Worm (Caenorhabditis elegans) whole organism, L1 larva: Measurements from ENCODE around the gene fipr-19.

Source experiments
- C04F5.9 ChIP-seq: sonication (generic microtip); optimal IDR thresholded peaks from 2 replicates; lab custom pipeline; 2016; ENCODE audit warnings: missing genetic modification characterization, missing compliant biosample characterization
- F16B12.6 ChIP-seq: fragments of 150-350 bp; optimal IDR thresholded peaks from 2 replicates; lab custom pipeline; 2014; ENCODE audit warnings: missing biosample characterization, missing genetic modification characterization
- alr-1 ChIP-seq: fragments of 200-800 bp; sonication (Bioruptor generic); optimal IDR thresholded peaks from 2 replicates; lab custom pipeline; 2018; ENCODE audit warnings: borderline replicate concordance, mild to moderate bottlenecking, missing genetic modification characterization, missing compliant biosample characterization
- aly-2 ChIP-seq: fragments of 150-350 bp; optimal IDR thresholded peaks from 2 replicates; lab custom pipeline; 2014; ENCODE audit warnings: missing biosample characterization, missing genetic modification characterization
- ama-1 ChIP-seq: fragments of 150-350 bp; optimal IDR thresholded peaks from 2 replicates; lab custom pipeline; 2014
- blmp-1 ChIP-seq: fragments of 150-350 bp; optimal IDR thresholded peaks from 2 replicates; lab custom pipeline; 2014; ENCODE audit warnings: missing biosample characterization, missing genetic modification characterization
- ceh-63 ChIP-seq: fragments of 200-800 bp; sonication (Bioruptor generic); optimal IDR thresholded peaks from 2 replicates; lab custom pipeline; 2018; ENCODE audit warnings: mild to moderate bottlenecking, missing genetic modification characterization, missing compliant biosample characterization
- ceh-8 ChIP-seq: fragments of 200-800 bp; sonication (Bioruptor generic); optimal IDR thresholded peaks from 2 replicates; lab custom pipeline; 2018; ENCODE audit warnings: mild to moderate bottlenecking, missing genetic modification characterization, moderate library complexity, missing compliant biosample characterization
- dpl-1 ChIP-seq, 3 experiments: fragments of 150-350 bp in 2 of 3; sonication (generic microtip) in 1 of 3; optimal IDR thresholded peaks; 2 replicates each; lab custom pipeline; 2014 to 2017; ENCODE audit warnings: missing biosample characterization in 3 of 3, missing genetic modification characterization in 3 of 3, missing genetic modification reagents in 3 of 3
- efl-1 ChIP-seq, 4 experiments: fragments of 150-350 bp; optimal IDR thresholded peaks in 3 of 4; peaks in 1 of 4; 1 replicate in 1 of 4; 2 replicates in 3 of 4; lab custom pipeline; 2014; ENCODE audit warnings: missing biosample characterization in 2 of 4, missing genetic modification characterization in 2 of 4, missing genetic modification reagents in 2 of 4
- elt-3 ChIP-seq, 6 experiments: fragments of 150-350 bp in 1 of 6; sonication (generic microtip); optimal IDR thresholded peaks; 2 replicates each; lab custom pipeline; 2017 to 2018; ENCODE audit warnings: missing biosample characterization in 6 of 6, missing genetic modification characterization in 6 of 6, inconsistent platforms in 1 of 6
- fkh-4 ChIP-seq: sonication (generic microtip); optimal IDR thresholded peaks from 2 replicates; lab custom pipeline; 2016; ENCODE audit warnings: missing compliant biosample characterization, missing genetic modification characterization, borderline replicate concordance
- grh-1 ChIP-seq: fragments of 200-800 bp; sonication (Bioruptor generic); IDR thresholded peaks from 2 replicates; pipeline ENCODE4 v1.3.6; 2022; ENCODE audit warnings: missing genetic modification reagents, missing genetic modification characterization, missing compliant biosample characterization
- hpl-2 ChIP-seq: fragments of 150-350 bp; optimal IDR thresholded peaks from 2 replicates; lab custom pipeline; 2014; ENCODE audit warnings: missing biosample characterization, missing genetic modification reagents, missing genetic modification characterization
- irx-1 ChIP-seq: sonication (generic microtip); optimal IDR thresholded peaks from 2 replicates; lab custom pipeline; 2016; ENCODE audit warnings: missing genetic modification characterization, missing compliant biosample characterization
- lin-14 ChIP-seq: fragments of 200-800 bp; sonication (Bioruptor generic); optimal IDR thresholded peaks from 2 replicates; lab custom pipeline; 2018; ENCODE audit warnings: mild to moderate bottlenecking, missing genetic modification characterization, moderate library complexity, missing compliant biosample characterization
- lin-15B ChIP-seq: fragments of 150-350 bp; sonication (generic microtip); optimal IDR thresholded peaks from 3 replicates; lab custom pipeline; 2014; ENCODE audit warnings: missing biosample characterization, missing genetic modification characterization
- lin-35 ChIP-seq, 2 experiments: fragments of 150-350 bp; optimal IDR thresholded peaks; 2 replicates each; lab custom pipeline; 2014; ENCODE audit warnings: missing biosample characterization in 2 of 2, missing genetic modification characterization in 2 of 2, missing genetic modification reagents in 2 of 2
- lin-39 ChIP-seq: fragments of 150-350 bp; optimal IDR thresholded peaks from 2 replicates; lab custom pipeline; 2014; ENCODE audit warnings: missing biosample characterization, missing genetic modification reagents, missing genetic modification characterization
- lsy-2 ChIP-seq, 2 experiments: fragments of 150-350 bp; optimal IDR thresholded peaks; 2 replicates each; lab custom pipeline; 2014; ENCODE audit warnings: missing biosample characterization in 2 of 2, missing genetic modification characterization in 2 of 2
- mef-2 ChIP-seq: fragments of 150-350 bp; optimal IDR thresholded peaks from 2 replicates; lab custom pipeline; 2014; ENCODE audit warnings: missing biosample characterization, missing genetic modification characterization
- nhr-12 ChIP-seq: sonication (generic microtip); optimal IDR thresholded peaks from 2 replicates; lab custom pipeline; 2017; ENCODE audit warnings: missing biosample characterization, missing genetic modification characterization
- nhr-19 ChIP-seq: fragments of 200-800 bp; sonication (Bioruptor generic); conservative IDR thresholded peaks from 2 replicates; pipeline ENCODE4 v1.3.6; 2022; ENCODE audit warnings: missing genetic modification characterization, missing compliant biosample characterization
- nhr-20 ChIP-seq: sonication (generic microtip); optimal IDR thresholded peaks from 2 replicates; lab custom pipeline; 2016; ENCODE audit warnings: mild to moderate bottlenecking, missing genetic modification characterization, missing compliant biosample characterization
- nhr-237 ChIP-seq: fragments of 150-350 bp; optimal IDR thresholded peaks from 2 replicates; lab custom pipeline; 2014; ENCODE audit warnings: missing biosample characterization, missing genetic modification characterization
- nhr-47 ChIP-seq: sonication (generic microtip); optimal IDR thresholded peaks from 2 replicates; lab custom pipeline; 2016; ENCODE audit warnings: mild to moderate bottlenecking, missing genetic modification characterization, moderate library complexity, missing compliant biosample characterization
- nhr-71 ChIP-seq: sonication (generic microtip); optimal IDR thresholded peaks from 2 replicates; lab custom pipeline; 2016; ENCODE audit warnings: mild to moderate bottlenecking, missing genetic modification characterization, moderate library complexity, missing compliant biosample characterization
- nhr-76 ChIP-seq: sonication (generic microtip); optimal IDR thresholded peaks from 2 replicates; lab custom pipeline; 2017; ENCODE audit warnings: missing biosample characterization, missing genetic modification characterization
- nhr-84 ChIP-seq: sonication (generic microtip); optimal IDR thresholded peaks from 2 replicates; lab custom pipeline; 2017; ENCODE audit warnings: missing biosample characterization, missing genetic modification characterization
- nhr-85 ChIP-seq: sonication (generic microtip); peaks from one replicate; lab custom pipeline; 2016; ENCODE audit warnings: missing genetic modification characterization, inconsistent platforms, missing compliant biosample characterization
- nhr-90 ChIP-seq: sonication (generic microtip); optimal IDR thresholded peaks from 2 replicates; lab custom pipeline; 2016; ENCODE audit warnings: mild to moderate bottlenecking, missing genetic modification characterization, missing compliant biosample characterization; ENCODE audit not compliant: poor library complexity
- pag-3 ChIP-seq: sonication (generic microtip); optimal IDR thresholded peaks from 2 replicates; lab custom pipeline; 2017; ENCODE audit warnings: missing genetic modification characterization, mild to moderate bottlenecking, missing compliant biosample characterization, antibody characterized with exemption, borderline replicate concordance; ENCODE audit not compliant: insufficient read depth
- pqm-1 ChIP-seq: sonication (generic microtip); optimal IDR thresholded peaks from 3 replicates; lab custom pipeline; 2017; ENCODE audit warnings: missing biosample characterization, missing genetic modification characterization
- rnt-1 ChIP-seq: sonication (generic microtip); optimal IDR thresholded peaks from 2 replicates; lab custom pipeline; 2016; ENCODE audit warnings: mild to moderate bottlenecking, missing genetic modification characterization, moderate library complexity, missing compliant biosample characterization
- snpc-4 ChIP-seq: fragments of 150-350 bp; optimal IDR thresholded peaks from 2 replicates; lab custom pipeline; 2014; ENCODE audit warnings: missing biosample characterization, missing genetic modification characterization
- snu-23 ChIP-seq: sonication (generic microtip); optimal IDR thresholded peaks from 2 replicates; lab custom pipeline; 2016; ENCODE audit warnings: missing genetic modification characterization, missing compliant biosample characterization
- sptf-1 ChIP-seq: fragments of 150-350 bp; optimal IDR thresholded peaks from 2 replicates; lab custom pipeline; 2014; ENCODE audit warnings: missing biosample characterization, missing genetic modification characterization
- swsn-7 ChIP-seq: sonication (generic microtip); optimal IDR thresholded peaks from 2 replicates; lab custom pipeline; 2016; ENCODE audit warnings: missing genetic modification characterization, missing compliant biosample characterization
- tbx-2 ChIP-seq: sonication (generic microtip); optimal IDR thresholded peaks from 2 replicates; lab custom pipeline; 2016; ENCODE audit warnings: missing genetic modification characterization, missing compliant biosample characterization
- unc-30 ChIP-seq: sonication (generic microtip); optimal IDR thresholded peaks from 2 replicates; lab custom pipeline; 2017; ENCODE audit warnings: missing biosample characterization, missing genetic modification characterization
- unc-86 ChIP-seq: sonication (generic microtip); optimal IDR thresholded peaks from 2 replicates; lab custom pipeline; 2016; ENCODE audit warnings: missing genetic modification characterization, missing compliant biosample characterization
- vab-15 ChIP-seq: sonication (generic microtip); optimal IDR thresholded peaks from 2 replicates; lab custom pipeline; 2017; ENCODE audit warnings: missing genotype, mild to moderate bottlenecking, missing genetic modification characterization, missing compliant biosample characterization
- xbp-1 ChIP-seq: sonication (generic microtip); optimal IDR thresholded peaks from 2 replicates; lab custom pipeline; 2016; ENCODE audit warnings: missing genetic modification characterization, missing compliant biosample characterization
- ztf-11 ChIP-seq, 2 experiments: sonication (generic microtip); optimal IDR thresholded peaks; 2 replicates each; lab custom pipeline; 2016 to 2017; ENCODE audit warnings: missing genetic modification characterization in 2 of 2, missing biosample characterization in 1 of 2, missing compliant biosample characterization in 1 of 2

The fipr-19 gene

ce11 chrIII:7494850-7495314 lies 36.1 kb upstream of the fipr-19 start:
- no peak for TF ChIP-seq snpc-4 (tag; lab: Kevin White, UChicago)
- TF ChIP-seq ama-1 (lab: Kevin White, UChicago) = no peak
- no peak for TF ChIP-seq unc-30
- TF ChIP-seq lin-39 (tag; lab: Kevin White, UChicago) = no peak
- no peak for TF ChIP-seq irx-1 (tag; lab: Kevin White, UChicago)
- no peak for TF ChIP-seq grh-1 (GFP tag; lab: Robert Waterston, UW)
- TF ChIP-seq hpl-2 (GFP tag; lab: Kevin White, UChicago) = no peak
- TF ChIP-seq sptf-1 (tag; lab: Kevin White, UChicago) = no peak
- no peak for TF ChIP-seq nhr-20
- peak; percentile 96 for TF ChIP-seq blmp-1
- no peak for TF ChIP-seq unc-86
- no peak for TF ChIP-seq nhr-90 (tag; lab: Kevin White, UChicago)
- TF ChIP-seq alr-1 (tag; lab: Kevin White, UChicago) = no peak
- TF ChIP-seq aly-2 = peak; percentile 57

ce11 chrIII:7491931-7492330 lies 33.2 kb upstream of the fipr-19 start:
- TF ChIP-seq nhr-71 (no peak), ceh-8 (GFP tag; lab: Kevin White, UChicago) (no peak), lsy-2 (tag; optimal IDR thresholded peaks at IDR 0.05; lab: Kevin White, UChicago) (no peak), nhr-76 (tag; lab: Kevin White, UChicago) (no peak), rnt-1 (tag; lab: Kevin White, UChicago) (no peak), lin-39 (tag; lab: Kevin White, UChicago) (no peak), lin-35 (GFP tag; optimal IDR thresholded peaks at IDR 0.05; lab: Kevin White, UChicago) (no peak), unc-86 (no peak), nhr-85 (tag; lab: Kevin White, UChicago) (no peak), xbp-1 (tag; lab: Kevin White, UChicago) (no peak)

- no peak for TF ChIP-seq nhr-19 (GFP tag; lab: Robert Waterston, UW)
- peak; percentile 82 for TF ChIP-seq blmp-1
- no peak for TF ChIP-seq ceh-63
- no peak for TF ChIP-seq nhr-84 (tag; lab: Kevin White, UChicago)
- no peak for TF ChIP-seq xbp-1 (tag; lab: Kevin White, UChicago)
Measured at ce11 chrIII:7490061-7490460, 31.3 kb upstream of the fipr-19 start.

ce11 chrIII:7489055-7489534 lies 30.3 kb upstream of the fipr-19 start, which contains the start of gene mup-4:
mup-4 (minus strand) TSS chrIII:7489105.
- TF ChIP-seq vab-15 (tag; lab: Kevin White, UChicago) (no peak), dpl-1 (GFP tag; optimal IDR thresholded peaks at IDR 0.05; lab: Kevin White, UChicago) (peak in 1 of 3 experiments; percentile 15), nhr-47 (no peak), nhr-90 (tag; lab: Kevin White, UChicago) (peak; percentile 39), lin-14 (GFP tag; lab: Kevin White, UChicago) (peak; percentile 72), elt-3 (tag; optimal IDR thresholded peaks at IDR 0.05; lab: Kevin White, UChicago) (peak in 4 of 6 experiments; percentile 11 to 65 (median 39)), fkh-4 (tag; lab: Kevin White, UChicago) (no peak), nhr-71 (peak; percentile 43), alr-1 (tag; lab: Kevin White, UChicago) (no peak), efl-1 (optimal IDR thresholded peaks at IDR 0.05; lab: Kevin White, UChicago) (no peak), efl-1 (GFP tag; optimal IDR thresholded peaks at IDR 0.05 in 1 of 2; lab: Kevin White, UChicago) (no peak), F16B12.6 (no peak), C04F5.9 (no peak), nhr-84 (tag; lab: Kevin White, UChicago) (no peak), mef-2 (no peak), pqm-1 (no peak), swsn-7 (tag; lab: Kevin White, UChicago) (no peak), nhr-85 (tag; lab: Kevin White, UChicago) (peak; percentile 85), ztf-11 (tag; optimal IDR thresholded peaks at IDR 0.05; lab: Kevin White, UChicago) (no peak), hpl-2 (GFP tag; lab: Kevin White, UChicago) (no peak), tbx-2 (tag; lab: Kevin White, UChicago) (peak; percentile 17), nhr-20 (peak; percentile 43), nhr-12 (tag; lab: Kevin White, UChicago) (no peak), ama-1 (lab: Kevin White, UChicago) (no peak), lin-15B (tag; lab: Kevin White, UChicago) (no peak), lsy-2 (tag; optimal IDR thresholded peaks at IDR 0.05; lab: Kevin White, UChicago) (peak; percentile 4 to 21), lin-35 (GFP tag; optimal IDR thresholded peaks at IDR 0.05; lab: Kevin White, UChicago) (no peak), pag-3 (tag; lab: Kevin White, UChicago) (peak; percentile 91), grh-1 (GFP tag; lab: Robert Waterston, UW) (0 out of 2 replicates have a peak, but pooled peaks have one; percentile 11), rnt-1 (tag; lab: Kevin White, UChicago) (no peak), nhr-237 (tag; lab: Kevin White, UChicago) (no peak), snu-23 (GFP tag; lab: Kevin White, UChicago) (peak; percentile 49)
